Worm (Caenorhabditis elegans): ENCODE data around the gene F44E2.7.
A peak's percentile ranks its signal among the peaks of the same experiment; 100 is the strongest.

The F44E2.7 gene

DNA sequence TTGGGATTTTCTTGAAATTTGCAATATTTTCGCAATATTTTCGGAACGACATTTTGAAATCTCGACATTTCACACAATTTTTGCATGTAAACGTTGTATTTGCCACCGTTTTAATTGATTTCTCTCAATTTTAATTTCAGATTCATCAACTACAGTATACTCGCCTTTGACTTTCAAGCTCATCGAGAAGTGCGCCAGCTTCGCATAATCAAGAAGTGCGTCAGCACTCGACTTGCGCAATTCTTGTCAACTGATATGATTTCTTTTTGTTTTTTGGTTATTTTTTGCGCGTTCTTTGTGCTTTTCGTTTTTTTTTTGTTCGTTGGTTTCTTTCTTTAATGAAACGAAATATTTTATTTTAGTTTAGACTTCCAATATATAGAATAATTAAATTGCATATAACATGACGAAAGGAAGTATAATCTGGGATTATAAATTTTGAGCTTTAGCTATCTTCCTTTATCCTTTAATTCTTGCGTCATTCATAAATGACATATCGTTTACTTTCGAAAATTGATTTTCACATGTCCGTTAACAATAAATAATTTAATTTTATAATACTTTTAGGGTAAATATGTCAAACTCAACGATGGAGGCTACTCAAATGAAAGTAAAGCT lies 39.0 kb upstream of the F44E2.7 start, which contains the start of gene famh-136:
famh-136 (plus strand) TSS at position 568 of the 618 bp plus-strand sequence.
- TF ChIP-seq egl-27 (tag; optimal IDR thresholded peaks at IDR 0.05) (no peak), ceh-28 (tag; optimal IDR thresholded peaks at IDR 0.05) (no peak), dmd-9 (GFP tag; IDR thresholded peaks at IDR 0.05) (no peak), ceh-82 (tag; optimal IDR thresholded peaks at IDR 0.05) (no peak), lin-13 (GFP tag; optimal IDR thresholded peaks at IDR 0.05) (peak; percentile 83), F44E2.7 (GFP tag; IDR thresholded peaks at IDR 0.05) (no peak), spr-3 (GFP tag; optimal IDR thresholded peaks at IDR 0.05) (peak; percentile 38), lsy-2 (tag; optimal IDR thresholded peaks at IDR 0.05) (peak; percentile 27 to 95), nhr-102 (tag; optimal IDR thresholded peaks at IDR 0.05) (peak; percentile 85), ZK546.5 (tag; optimal IDR thresholded peaks at IDR 0.05) (no peak), snpc-4 (tag; optimal IDR thresholded peaks at IDR 0.05) (no peak), nhr-48 (tag; optimal IDR thresholded peaks at IDR 0.05) (peak; percentile 79), set-16 (GFP tag; IDR thresholded peaks at IDR 0.05) (no peak), spr-1 (tag; optimal IDR thresholded peaks at IDR 0.05) (peak; percentile 77), ceh-32 (tag; optimal IDR thresholded peaks at IDR 0.05; ENCODE audit: poor library complexity) (no peak), egl-43 (GFP tag; IDR thresholded peaks at IDR 0.05) (no peak), hlh-11 (tag; optimal IDR thresholded peaks at IDR 0.05) (peak; percentile 91), ztf-7 (tag; optimal IDR thresholded peaks at IDR 0.05) (peak; percentile 64), lim-7 (GFP tag; IDR thresholded peaks at IDR 0.05) (no peak), lir-3 (tag; optimal IDR thresholded peaks at IDR 0.05) (no peak), ceh-20 (GFP tag; IDR thresholded peaks at IDR 0.05) (0 out of 2 replicates have a peak, but pooled peaks have one; percentile 52), rbr-2 (tag; optimal IDR thresholded peaks at IDR 0.05) (peak; percentile 86), jun-1 (tag; optimal IDR thresholded peaks at IDR 0.05) (no peak), nhr-111 (GFP tag; optimal IDR thresholded peaks at IDR 0.05) (no peak), nhr-41 (GFP tag; IDR thresholded peaks at IDR 0.05) (no peak), nhr-6 (tag; optimal IDR thresholded peaks at IDR 0.05) (peak; percentile 65), unc-39 (tag; optimal IDR thresholded peaks at IDR 0.05) (no peak), nhr-25 (tag; optimal IDR thresholded peaks at IDR 0.05; ENCODE audit: borderline replicate concordance, insufficient read depth) (no peak), attf-4 (tag; optimal IDR thresholded peaks at IDR 0.05) (no peak), mxl-2 (GFP tag; conservative IDR thresholded peaks at IDR 0.05) (no peak), Y5F2A.4 (GFP tag; optimal IDR thresholded peaks at IDR 0.05) (no peak), F49E8.2 (tag; optimal IDR thresholded peaks at IDR 0.05; ENCODE audit: borderline replicate concordance) (peak; percentile 11), mxl-3 (GFP tag; optimal IDR thresholded peaks at IDR 0.05) (peak; percentile 41), mes-2 (tag; optimal IDR thresholded peaks at IDR 0.05; ENCODE audit: poor library complexity, severe bottlenecking) (peak; percentile 85), sdz-12 (GFP tag; optimal IDR thresholded peaks at IDR 0.05) (no peak), zag-1 (tag; optimal IDR thresholded peaks at IDR 0.05) (no peak), zip-2 (tag; optimal IDR thresholded peaks at IDR 0.05) (peak; percentile 52), Y105C5A.15 (GFP tag; IDR thresholded peaks at IDR 0.05) (no peak), ctbp-1 (GFP tag; IDR thresholded peaks at IDR 0.05) (peak; percentile 80), aha-1 (tag) (no peak), gei-8 (GFP tag; optimal IDR thresholded peaks at IDR 0.05) (no peak), saeg-2 (GFP tag; IDR thresholded peaks at IDR 0.05) (0 out of 2 replicates have a peak, but pooled peaks have one; percentile 56), Y75B8A.6 (GFP tag; IDR thresholded peaks at IDR 0.05) (no peak), F26F4.8 (GFP tag; conservative IDR thresholded peaks at IDR 0.05) (no peak), zfp-3 (GFP tag; conservative IDR thresholded peaks at IDR 0.05) (peak; percentile 66; the same call in 1 of the 2 replicates), skn-1 (tag; optimal IDR thresholded peaks at IDR 0.05) (no peak), tra-1 (GFP tag; IDR thresholded peaks at IDR 0.05) (peak; percentile 51; the same call in 1 of the 2 replicates), dve-1 (tag; optimal IDR thresholded peaks at IDR 0.05; ENCODE audit: insufficient read depth) (peak; percentile 98), nhr-77 (tag; optimal IDR thresholded peaks at IDR 0.05) (peak; percentile 90), ceh-44 (GFP tag; IDR thresholded peaks at IDR 0.05) (no peak), unc-130 (GFP tag; optimal IDR thresholded peaks at IDR 0.05) (peak; percentile 43)

Data from whole organism, L4 larva.